Worm (Caenorhabditis elegans) whole organism, young adult: Measurements from ENCODE around the gene exos-7.

ENCODE experiments used
- B0019.2 ChIP-seq: fragments of 200-800 bp; sonication (Bioruptor generic); conservative IDR thresholded peaks from 2 replicates; pipeline ENCODE4 v1.3.6; 2022; ENCODE audit warnings: missing genetic modification reagents, missing genetic modification characterization, missing compliant biosample characterization
- B0261.1 ChIP-seq: sonication (generic microtip); optimal IDR thresholded peaks from 2 replicates; lab custom pipeline; 2016; ENCODE audit warnings: mild to moderate bottlenecking, missing genetic modification characterization, moderate library complexity, missing compliant biosample characterization
- B0336.3 ChIP-seq: fragments of 200-800 bp; sonication (Bioruptor generic); IDR thresholded peaks from 2 replicates; pipeline ENCODE4 v1.3.6; 2022; ENCODE audit warnings: missing genetic modification characterization, missing compliant biosample characterization
- D2030.7 ChIP-seq: fragments of 200-800 bp; sonication (Bioruptor generic); IDR thresholded peaks from 2 replicates; pipeline ENCODE4 v1.3.6; 2022; ENCODE audit warnings: missing genetic modification reagents, missing genetic modification characterization, missing compliant biosample characterization
- F10E7.11 ChIP-seq: sonication (generic microtip); optimal IDR thresholded peaks from 2 replicates; lab custom pipeline; 2017; ENCODE audit warnings: mild to moderate bottlenecking, missing genetic modification characterization, moderate library complexity, missing compliant biosample characterization
- F49E8.2 ChIP-seq: sonication (generic microtip); optimal IDR thresholded peaks from 3 replicates; lab custom pipeline; 2017; ENCODE audit warnings: missing genetic modification characterization, mild to moderate bottlenecking, missing compliant biosample characterization, antibody characterized with exemption, moderate library complexity; ENCODE audit not compliant: insufficient read depth
- F52B5.7 ChIP-seq: sonication (generic microtip); optimal IDR thresholded peaks from 2 replicates; lab custom pipeline; 2016; ENCODE audit warnings: mild to moderate bottlenecking, missing genetic modification characterization, missing compliant biosample characterization
- F57A8.1 ChIP-seq: fragments of 200-800 bp; sonication (Bioruptor generic); optimal IDR thresholded peaks from 2 replicates; lab custom pipeline; 2018; ENCODE audit warnings: mild to moderate bottlenecking, missing genetic modification characterization, moderate library complexity, missing compliant biosample characterization
- F57C9.4 ChIP-seq: sonication (generic microtip); optimal IDR thresholded peaks from 2 replicates; lab custom pipeline; 2017; ENCODE audit warnings: mild to moderate bottlenecking, missing genetic modification characterization, missing compliant biosample characterization
- K12H6.12 ChIP-seq: fragments of 200-800 bp; sonication (Bioruptor generic); optimal IDR thresholded peaks from 2 replicates; lab custom pipeline; 2018; ENCODE audit warnings: mild to moderate bottlenecking, missing genetic modification characterization, missing compliant biosample characterization
- T07F8.4 ChIP-seq: sonication (generic microtip); optimal IDR thresholded peaks from 2 replicates; lab custom pipeline; 2016; ENCODE audit warnings: mild to moderate bottlenecking, missing genetic modification characterization, moderate library complexity, missing compliant biosample characterization
- Y53G8AR.9 ChIP-seq: fragments of 200-800 bp; sonication (Bioruptor generic); conservative IDR thresholded peaks from 2 replicates; pipeline ENCODE4 v1.3.6; 2022; ENCODE audit warnings: missing genetic modification reagents, missing genetic modification characterization, missing compliant biosample characterization
- Y56A3A.18 ChIP-seq: fragments of 200-800 bp; sonication (Bioruptor generic); IDR thresholded peaks from 2 replicates; pipeline ENCODE4 v1.3.6; 2022; ENCODE audit warnings: missing genetic modification reagents, missing genetic modification characterization, missing compliant biosample characterization
- Y67H2A.10 ChIP-seq: fragments of 200-800 bp; sonication (Bioruptor generic); conservative IDR thresholded peaks from 2 replicates; pipeline ENCODE4 v1.3.6; 2022; ENCODE audit warnings: missing genetic modification reagents, missing genetic modification characterization, missing compliant biosample characterization
- atf-7 ChIP-seq: sonication (generic microtip); optimal IDR thresholded peaks from 2 replicates; lab custom pipeline; 2017; ENCODE audit warnings: mild to moderate bottlenecking, missing genetic modification characterization, missing compliant biosample characterization
- attf-3 ChIP-seq: fragments of 200-800 bp; sonication (Bioruptor generic); conservative IDR thresholded peaks from 2 replicates; pipeline ENCODE4 v1.3.6; 2022; ENCODE audit warnings: missing genetic modification reagents, missing genetic modification characterization, missing compliant biosample characterization
- attf-6 ChIP-seq: fragments of 200-800 bp; sonication (Bioruptor generic); IDR thresholded peaks from 2 replicates; pipeline ENCODE4 v1.3.6; 2022; ENCODE audit warnings: missing genetic modification reagents, missing genetic modification characterization, missing compliant biosample characterization
- ccch-3 ChIP-seq: fragments of 200-800 bp; sonication (Bioruptor generic); optimal IDR thresholded peaks from 2 replicates; lab custom pipeline; 2018; ENCODE audit warnings: mild to moderate bottlenecking, missing genetic modification characterization, missing compliant biosample characterization
- ceh-27 ChIP-seq: fragments of 200-800 bp; sonication (Bioruptor generic); optimal IDR thresholded peaks from 2 replicates; lab custom pipeline; 2018; ENCODE audit warnings: mild to moderate bottlenecking, missing genetic modification characterization, moderate library complexity, missing compliant biosample characterization
- ceh-58 ChIP-seq: fragments of 200-800 bp; sonication (Bioruptor generic); IDR thresholded peaks from 2 replicates; pipeline ENCODE4 v1.3.6; 2022; ENCODE audit warnings: missing genetic modification characterization, missing compliant biosample characterization
- dox-1 ChIP-seq: fragments of 200-800 bp; sonication (Bioruptor generic); IDR thresholded peaks from 2 replicates; pipeline ENCODE4 v1.3.6; 2022; ENCODE audit warnings: missing genetic modification reagents, missing genetic modification characterization, missing compliant biosample characterization
- dpl-1 ChIP-seq: fragments of 150-350 bp; optimal IDR thresholded peaks from 2 replicates; lab custom pipeline; 2014; ENCODE audit warnings: missing biosample characterization, missing genetic modification reagents, missing genetic modification characterization
- egl-44 ChIP-seq: fragments of 200-800 bp; sonication (Bioruptor generic); IDR thresholded peaks from 2 replicates; pipeline ENCODE4 v1.3.6; 2022; ENCODE audit warnings: missing genetic modification reagents, missing genetic modification characterization, missing compliant biosample characterization
- ekl-4 ChIP-seq: fragments of 200-800 bp; sonication (Bioruptor generic); IDR thresholded peaks from 2 replicates; pipeline ENCODE4 v1.3.6; 2022; ENCODE audit warnings: missing genetic modification reagents, missing genetic modification characterization, missing compliant biosample characterization
- gei-17 ChIP-seq: fragments of 200-800 bp; sonication (Bioruptor generic); optimal IDR thresholded peaks from 2 replicates; lab custom pipeline; 2018; ENCODE audit warnings: mild to moderate bottlenecking, missing genetic modification characterization, missing compliant biosample characterization
- hlh-12 ChIP-seq: sonication (generic microtip); optimal IDR thresholded peaks from 2 replicates; lab custom pipeline; 2016; ENCODE audit warnings: missing genetic modification characterization, missing compliant biosample characterization
- hlh-26 ChIP-seq: fragments of 200-800 bp; sonication (Bioruptor generic); conservative IDR thresholded peaks from 2 replicates; pipeline ENCODE4 v1.3.6; 2022; ENCODE audit warnings: missing genetic modification reagents, missing genetic modification characterization, missing compliant biosample characterization
- hrde-1 ChIP-seq: sonication (generic microtip); optimal IDR thresholded peaks from 2 replicates; lab custom pipeline; 2016; ENCODE audit warnings: missing genetic modification characterization, mild to moderate bottlenecking, missing compliant biosample characterization, moderate library complexity, missing genotype, missing genetic modification reagents, borderline replicate concordance
- hsf-1 ChIP-seq: fragments of 200-800 bp; sonication (Bioruptor generic); IDR thresholded peaks from 2 replicates; pipeline ENCODE4 v1.3.6; 2022; ENCODE audit warnings: missing genetic modification reagents, missing genetic modification characterization, missing compliant biosample characterization
- let-526 ChIP-seq: fragments of 200-800 bp; sonication (Bioruptor generic); IDR thresholded peaks from 2 replicates; pipeline ENCODE4 v1.3.6; 2022; ENCODE audit warnings: missing genetic modification reagents, missing genetic modification characterization, missing compliant biosample characterization
- lin-35 ChIP-seq, 3 experiments: fragments of 150-350 bp in 2 of 3; sonication (generic microtip) in 1 of 3; optimal IDR thresholded peaks; 2 replicates each; lab custom pipeline; 2014 to 2018; ENCODE audit warnings: missing biosample characterization in 3 of 3, missing genetic modification characterization in 3 of 3, missing genetic modification reagents in 3 of 3
- lir-1 ChIP-seq: fragments of 200-800 bp; sonication (Bioruptor generic); conservative IDR thresholded peaks from 2 replicates; pipeline ENCODE4 v1.3.6; 2022; ENCODE audit warnings: missing genetic modification reagents, missing genetic modification characterization, missing compliant biosample characterization
- madf-3 ChIP-seq: fragments of 200-800 bp; sonication (Bioruptor generic); IDR thresholded peaks from 2 replicates; pipeline ENCODE4 v1.3.6; 2022; ENCODE audit warnings: missing genetic modification reagents, missing genetic modification characterization, missing compliant biosample characterization
- madf-8 ChIP-seq: fragments of 200-800 bp; sonication (Bioruptor generic); conservative IDR thresholded peaks from 2 replicates; pipeline ENCODE4 v1.3.6; 2022; ENCODE audit warnings: missing genetic modification reagents, missing genetic modification characterization, missing compliant biosample characterization
- mel-28 ChIP-seq: sonication (generic microtip); optimal IDR thresholded peaks from 2 replicates; lab custom pipeline; 2016; ENCODE audit warnings: borderline replicate concordance, mild to moderate bottlenecking, missing genetic modification characterization, missing compliant biosample characterization
- mxl-1 ChIP-seq: sonication (generic microtip); optimal IDR thresholded peaks from 2 replicates; lab custom pipeline; 2016; ENCODE audit warnings: missing genetic modification characterization, missing compliant biosample characterization
- nfya-2 ChIP-seq: fragments of 200-800 bp; sonication (Bioruptor generic); IDR thresholded peaks from 2 replicates; pipeline ENCODE4 v1.3.6; 2022; ENCODE audit warnings: missing genetic modification reagents, missing genetic modification characterization, missing compliant biosample characterization
- nhr-80 ChIP-seq: sonication (generic microtip); optimal IDR thresholded peaks from 2 replicates; lab custom pipeline; 2016; ENCODE audit warnings: missing genetic modification characterization, missing compliant biosample characterization
- nhr-90 ChIP-seq: sonication (generic microtip); optimal IDR thresholded peaks from 2 replicates; lab custom pipeline; 2016; ENCODE audit warnings: missing genotype, mild to moderate bottlenecking, missing genetic modification characterization, missing compliant biosample characterization
- rec-8 ChIP-seq, 2 experiments: sonication (generic microtip); optimal IDR thresholded peaks; 2 replicates each; lab custom pipeline; 2016; ENCODE audit warnings: mild to moderate bottlenecking in 2 of 2, missing genetic modification characterization in 2 of 2, missing genetic modification reagents in 2 of 2, missing genotype in 2 of 2, missing biosample characterization in 1 of 2, missing compliant biosample characterization in 1 of 2, moderate library complexity in 1 of 2
- rpc-1 ChIP-seq, 2 experiments: fragments of 150-350 bp in 1 of 2; sonication (generic microtip) in 1 of 2; optimal IDR thresholded peaks; 2 replicates each; lab custom pipeline; 2014 to 2018; ENCODE audit warnings: missing biosample characterization in 1 of 2, missing genetic modification characterization in 1 of 2, missing genetic modification reagents in 1 of 2, missing genotype in 1 of 2
- snpc-4 ChIP-seq, 5 experiments: fragments of 150-350 bp in 1 of 5; sonication (generic microtip) in 4 of 5; optimal IDR thresholded peaks; 2 replicates each; lab custom pipeline; 2014 to 2018; ENCODE audit warnings: missing genetic modification characterization in 5 of 5, missing biosample characterization in 3 of 5, antibody characterized with exemption in 2 of 5, mild to moderate bottlenecking in 2 of 5, missing compliant biosample characterization in 2 of 5, missing genotype in 2 of 5, moderate library complexity in 2 of 5, missing genetic modification reagents in 1 of 5
- somi-1 ChIP-seq: fragments of 200-800 bp; sonication (Bioruptor generic); optimal IDR thresholded peaks from 2 replicates; lab custom pipeline; 2018; ENCODE audit warnings: mild to moderate bottlenecking, missing genetic modification characterization, missing compliant biosample characterization
- sptf-2 ChIP-seq: fragments of 200-800 bp; sonication (Bioruptor generic); optimal IDR thresholded peaks from 2 replicates; lab custom pipeline; 2018; ENCODE audit warnings: mild to moderate bottlenecking, missing genetic modification characterization, missing compliant biosample characterization
- ztf-18 ChIP-seq: sonication (generic microtip); optimal IDR thresholded peaks from 2 replicates; lab custom pipeline; 2016; ENCODE audit warnings: missing genotype, mild to moderate bottlenecking, missing genetic modification characterization, missing compliant biosample characterization
- ztf-22 ChIP-seq: fragments of 200-800 bp; sonication (Bioruptor generic); optimal IDR thresholded peaks from 2 replicates; lab custom pipeline; 2018; ENCODE audit warnings: mild to moderate bottlenecking, missing genetic modification characterization, moderate library complexity, missing compliant biosample characterization

exos-7 gene

DNA sequence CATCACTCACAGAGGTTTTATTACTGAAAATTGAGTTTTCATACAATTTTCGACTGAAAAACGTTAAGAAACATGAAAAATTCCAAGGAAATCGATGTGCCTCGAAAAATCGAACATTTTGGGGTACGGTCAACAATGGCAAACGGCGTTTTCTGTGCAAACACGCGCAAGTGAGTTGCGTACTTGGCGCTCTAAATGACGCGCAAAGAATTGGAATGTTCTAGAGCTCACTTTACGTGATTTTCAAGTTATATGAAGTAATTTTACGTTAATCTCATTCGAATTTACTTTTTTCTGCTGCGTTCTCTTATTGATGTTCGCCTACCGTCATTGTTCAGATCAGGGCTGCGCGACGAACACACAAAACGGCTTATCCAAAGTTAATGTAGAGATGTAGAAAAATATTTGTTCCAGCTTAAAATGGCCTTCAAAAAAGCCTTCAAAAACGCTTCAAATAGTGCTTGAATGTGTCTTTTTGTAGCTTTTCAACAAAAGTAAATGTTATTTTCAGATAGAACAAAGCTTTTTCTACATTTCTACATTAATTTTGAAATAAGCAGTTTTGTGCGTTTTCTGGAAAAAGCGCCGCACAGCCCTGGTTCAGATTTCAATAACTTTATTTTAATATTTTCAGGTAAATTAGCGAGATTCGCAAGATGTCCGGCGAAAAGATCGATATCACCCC lies 7.0 kb downstream of the exos-7 start, which contains the start of the genes F31D4.2 and fkb-6 (continued):
- TF ChIP-seq let-526 (GFP tag; lab: Robert Waterston, UW) (no peak), dox-1 (GFP tag; lab: Robert Waterston, UW) (peak; percentile 66), nhr-80 (no peak), ceh-27 (GFP tag; lab: Kevin White, UChicago) (peak; percentile 63), F57A8.1 (GFP tag; lab: Kevin White, UChicago) (no peak), T07F8.4 (tag; lab: Kevin White, UChicago) (no peak), B0261.1 (no peak), rec-8 (tag; optimal IDR thresholded peaks at IDR 0.05; lab: Kevin White, UChicago) (no peak), rpc-1 (optimal IDR thresholded peaks at IDR 0.05; lab: Kevin White, UChicago) (peak; percentile 30), rpc-1 (tag; optimal IDR thresholded peaks at IDR 0.05; lab: Kevin White, UChicago) (no peak), hlh-12 (no peak), ceh-58 (GFP tag; lab: Robert Waterston, UW) (no peak), ekl-4 (GFP tag; lab: Robert Waterston, UW) (peak; percentile 53; the same call in 1 of the 2 replicates), egl-44 (GFP tag; lab: Robert Waterston, UW) (no peak), lin-35 (GFP tag; optimal IDR thresholded peaks at IDR 0.05; lab: Kevin White, UChicago) (peak in 1 of 3 experiments; percentile 64), hlh-26 (GFP tag; lab: Robert Waterston, UW) (no peak), sptf-2 (GFP tag; lab: Kevin White, UChicago) (no peak), F57C9.4 (tag; lab: Kevin White, UChicago) (no peak), Y67H2A.10 (GFP tag; lab: Robert Waterston, UW) (no peak), K12H6.12 (tag; lab: Kevin White, UChicago) (peak; percentile 35), attf-6 (GFP tag; lab: Robert Waterston, UW) (no peak), mel-28 (tag; lab: Kevin White, UChicago) (no peak), madf-3 (GFP tag; lab: Robert Waterston, UW) (0 out of 2 replicates have a peak, but pooled peaks have one; percentile 25), B0336.3 (GFP tag; lab: Robert Waterston, UW) (0 out of 2 replicates have a peak, but pooled peaks have one; percentile 23), ztf-18 (tag; lab: Kevin White, UChicago) (no peak), hsf-1 (peak; percentile 97), lir-1 (0 out of 2 replicates have a peak, but pooled peaks have one; percentile 6), atf-7 (tag; lab: Kevin White, UChicago) (no peak), B0019.2 (GFP tag; lab: Robert Waterston, UW) (no peak), gei-17 (GFP tag; lab: Kevin White, UChicago) (no peak), attf-3 (GFP tag; lab: Robert Waterston, UW) (0 out of 2 replicates have a peak, but pooled peaks have one; percentile 44), snpc-4 (GFP tag; optimal IDR thresholded peaks at IDR 0.05; lab: Kevin White, UChicago) (no peak), snpc-4 (tag; optimal IDR thresholded peaks at IDR 0.05; lab: Kevin White, UChicago) (peak in 3 of 4 experiments; percentile 6 to 60 (median 23)), ccch-3 (no peak), Y53G8AR.9 (GFP tag; lab: Robert Waterston, UW) (peak; percentile 67), dpl-1 (no peak), D2030.7 (GFP tag; lab: Robert Waterston, UW) (peak; percentile 89), mxl-1 (tag; lab: Kevin White, UChicago) (no peak), F52B5.7 (no peak), somi-1 (GFP tag; lab: Kevin White, UChicago) (no peak), nhr-90 (tag; lab: Kevin White, UChicago) (no peak), hrde-1 (no peak), Y56A3A.18 (no peak), nfya-2 (no peak), F49E8.2 (tag; lab: Kevin White, UChicago) (no peak), ztf-22 (GFP tag; lab: Kevin White, UChicago) (no peak), madf-8 (GFP tag; lab: Robert Waterston, UW) (peak; percentile 14; the same call in 1 of the 2 replicates), F10E7.11 (no peak)
